Worm (Caenorhabditis elegans): ENCODE measurements around the gene srt-14.

- TF ChIP-seq ama-1 (optimal IDR thresholded peaks at IDR 0.05) (no peak), ceh-13 (GFP tag; optimal IDR thresholded peaks at IDR 0.05) (no peak), sea-1 (GFP tag; conservative IDR thresholded peaks at IDR 0.05) (no peak), hmbx-1 (tag; optimal IDR thresholded peaks at IDR 0.05) (no peak), aly-1 (tag; optimal IDR thresholded peaks at IDR 0.05) (no peak), ceh-36 (tag; optimal IDR thresholded peaks at IDR 0.05) (no peak), F13C5.2 (tag; optimal IDR thresholded peaks at IDR 0.05) (no peak), hmg-4 (GFP tag; optimal IDR thresholded peaks at IDR 0.05) (no peak)
Measured at ce11 chrV:4303793-4304192, 47.4 kb upstream of the srt-14 start.
